Worm (Caenorhabditis elegans) whole organism, L1 larva: ENCODE results near the gene slc-28.2.

Experiments
- alr-1 ChIP-seq: fragments of 200-800 bp; sonication (Bioruptor generic); optimal IDR thresholded peaks from 2 replicates; lab custom pipeline; 2018; ENCODE audit warnings: borderline replicate concordance, mild to moderate bottlenecking, missing genetic modification characterization, missing compliant biosample characterization
- ama-1 ChIP-seq: fragments of 150-350 bp; optimal IDR thresholded peaks from 2 replicates; lab custom pipeline; 2014
- ceh-63 ChIP-seq: fragments of 200-800 bp; sonication (Bioruptor generic); optimal IDR thresholded peaks from 2 replicates; lab custom pipeline; 2018; ENCODE audit warnings: mild to moderate bottlenecking, missing genetic modification characterization, missing compliant biosample characterization
- ets-5 ChIP-seq: fragments of 200-800 bp; sonication (Bioruptor generic); IDR thresholded peaks from 2 replicates; pipeline ENCODE4 v1.3.6; 2022; ENCODE audit warnings: missing genetic modification characterization, missing compliant biosample characterization
- fkh-10 ChIP-seq: sonication (generic microtip); optimal IDR thresholded peaks from 2 replicates; lab custom pipeline; 2017; ENCODE audit warnings: missing biosample characterization, missing genetic modification reagents, missing genetic modification characterization
- lin-39 ChIP-seq: fragments of 150-350 bp; optimal IDR thresholded peaks from 2 replicates; lab custom pipeline; 2014; ENCODE audit warnings: missing biosample characterization, missing genetic modification reagents, missing genetic modification characterization
- nhr-77 ChIP-seq: fragments of 150-350 bp; optimal IDR thresholded peaks from 2 replicates; lab custom pipeline; 2014; ENCODE audit warnings: missing biosample characterization, missing genetic modification characterization
- rnt-1 ChIP-seq: sonication (generic microtip); optimal IDR thresholded peaks from 2 replicates; lab custom pipeline; 2016; ENCODE audit warnings: mild to moderate bottlenecking, missing genetic modification characterization, moderate library complexity, missing compliant biosample characterization
- skn-1 ChIP-seq: fragments of 150-350 bp; optimal IDR thresholded peaks from 2 replicates; lab custom pipeline; 2014; ENCODE audit warnings: missing biosample characterization, missing genetic modification characterization
- snpc-4 ChIP-seq: fragments of 150-350 bp; optimal IDR thresholded peaks from 2 replicates; lab custom pipeline; 2014; ENCODE audit warnings: missing biosample characterization, missing genetic modification characterization
- tbx-2 ChIP-seq: sonication (generic microtip); optimal IDR thresholded peaks from 2 replicates; lab custom pipeline; 2016; ENCODE audit warnings: missing genetic modification characterization, missing compliant biosample characterization
- unc-62 ChIP-seq: fragments of 150-350 bp; optimal IDR thresholded peaks from 2 replicates; lab custom pipeline; 2014; ENCODE audit warnings: missing biosample characterization, missing genetic modification reagents, missing genetic modification characterization
- unc-86 ChIP-seq: sonication (generic microtip); optimal IDR thresholded peaks from 2 replicates; lab custom pipeline; 2016; ENCODE audit warnings: missing genetic modification characterization, missing compliant biosample characterization

- TF ChIP-seq fkh-10 (GFP tag; lab: Kevin White, UChicago) (no peak), tbx-2 (tag; lab: Kevin White, UChicago) (no peak), nhr-77 (tag; lab: Kevin White, UChicago) (no peak), unc-62 (GFP tag; lab: Kevin White, UChicago) (no peak), skn-1 (no peak), ceh-63 (GFP tag; lab: Kevin White, UChicago) (no peak), rnt-1 (no peak), alr-1 (tag; lab: Kevin White, UChicago) (no peak), lin-39 (tag; lab: Kevin White, UChicago) (no peak), snpc-4 (tag; lab: Kevin White, UChicago) (no peak), ama-1 (lab: Kevin White, UChicago) (no peak), unc-86 (tag; lab: Kevin White, UChicago) (no peak), ets-5 (GFP tag; lab: Robert Waterston, UW) (no peak)
Measured at ce11 chrV:3502038-3502437, 42.0 kb downstream of the slc-28.2 start, which contains the start of the genes C07G3.8 and C07G3.10.
